Fruit fly (Drosophila melanogaster) whole organism, embryonic: ENCODE measurements around the gene CG32344.

ENCODE experiments used
- CG10267 ChIP-seq: fragments of 200-800 bp; sonication (Bioruptor generic); optimal IDR thresholded peaks from 2 replicates; lab custom pipeline; 2018; ENCODE audit warnings: missing biosample characterization, mild to moderate bottlenecking, missing genetic modification characterization, moderate library complexity
- CG10462 ChIP-seq: fragments of 200-800 bp; sonication (Bioruptor generic); optimal IDR thresholded peaks from 2 replicates; lab custom pipeline; 2016; ENCODE audit warnings: missing biosample characterization, missing genetic modification characterization
- CG13123 ChIP-seq: fragments of 200-800 bp; sonication (Bioruptor generic); optimal IDR thresholded peaks from 2 replicates; lab custom pipeline; 2016; ENCODE audit warnings: missing biosample characterization, missing genetic modification characterization
- CG13287 ChIP-seq: fragments of 200-800 bp; sonication (Bioruptor generic); IDR thresholded peaks from 2 replicates; pipeline ENCODE4 v1.3.6; 2022; ENCODE audit warnings: missing biosample characterization, missing genetic modification characterization; ENCODE audit not compliant: partially characterized antibody
- CG13894 ChIP-seq: fragments of 200-800 bp; sonication (Bioruptor generic); optimal IDR thresholded peaks from 3 replicates; lab custom pipeline; 2018; ENCODE audit warnings: missing biosample characterization, mild to moderate bottlenecking, missing genetic modification characterization, moderate library complexity
- CG15601 ChIP-seq: fragments of 200-800 bp; sonication (Bioruptor generic); optimal IDR thresholded peaks from 3 replicates; lab custom pipeline; 2019; ENCODE audit warnings: missing biosample characterization, mild to moderate bottlenecking, missing genetic modification characterization, moderate library complexity
- CG16813 ChIP-seq: fragments of 200-800 bp; sonication (Bioruptor generic); IDR thresholded peaks from 3 replicates; pipeline ENCODE4 v1.3.6; 2022; ENCODE audit warnings: missing biosample characterization, missing genetic modification characterization; ENCODE audit not compliant: partially characterized antibody
- CG16863 ChIP-seq: fragments of 200-800 bp; sonication (Bioruptor generic); optimal IDR thresholded peaks from 3 replicates; lab custom pipeline; 2016; ENCODE audit warnings: missing biosample characterization, missing genetic modification characterization
- CG17829 ChIP-seq: fragments of 200-800 bp; optimal IDR thresholded peaks from 2 replicates; lab custom pipeline; 2019; ENCODE audit warnings: missing biosample characterization, mild to moderate bottlenecking, missing genetic modification characterization, moderate library complexity
- CG2116 ChIP-seq: fragments of 200-800 bp; sonication (Bioruptor generic); optimal IDR thresholded peaks from 3 replicates; lab custom pipeline; 2018; ENCODE audit warnings: missing biosample characterization, mild to moderate bottlenecking, missing genetic modification characterization
- CG2712 ChIP-seq: fragments of 200-800 bp; optimal IDR thresholded peaks from 3 replicates; lab custom pipeline; 2019; ENCODE audit warnings: missing biosample characterization, mild to moderate bottlenecking, missing genetic modification characterization, moderate library complexity
- CG30431 ChIP-seq: fragments of 200-800 bp; sonication (Bioruptor generic); optimal IDR thresholded peaks from 2 replicates; lab custom pipeline; 2017; ENCODE audit warnings: missing biosample characterization, missing genetic modification characterization
- CG34224 ChIP-seq: fragments of 200-800 bp; sonication (Bioruptor generic); IDR thresholded peaks from 3 replicates; pipeline ENCODE4 v1.3.6; 2022; ENCODE audit warnings: missing biosample characterization, missing genetic modification characterization; ENCODE audit not compliant: partially characterized antibody
- Dad ChIP-seq: fragments of 200-800 bp; sonication (Bioruptor generic); optimal IDR thresholded peaks from 3 replicates; lab custom pipeline; 2016; ENCODE audit warnings: missing biosample characterization, missing genetic modification characterization
- Dip3 ChIP-seq: fragments of 200-800 bp; sonication (Bioruptor generic); optimal IDR thresholded peaks from 3 replicates; lab custom pipeline; 2016; ENCODE audit warnings: missing biosample characterization, missing genetic modification characterization
- Dll ChIP-seq: fragments of 200-800 bp; sonication (Bioruptor generic); IDR thresholded peaks from 4 replicates; pipeline ENCODE4 v1.3.6; 2022; ENCODE audit warnings: missing biosample characterization, missing genetic modification characterization; ENCODE audit not compliant: partially characterized antibody
- Doc3 ChIP-seq: fragments of 200-800 bp; sonication (Bioruptor generic); IDR thresholded peaks from 3 replicates; pipeline ENCODE4 v1.3.6; 2022; ENCODE audit warnings: missing biosample characterization, missing genetic modification characterization; ENCODE audit not compliant: partially characterized antibody
- Dp ChIP-seq: fragments of 200-800 bp; sonication (Bioruptor generic); optimal IDR thresholded peaks from 2 replicates; lab custom pipeline; 2018; ENCODE audit warnings: missing biosample characterization, mild to moderate bottlenecking, missing genetic modification characterization, moderate library complexity
- Dref ChIP-seq: fragments of 200-800 bp; sonication (Bioruptor generic); IDR thresholded peaks from 2 replicates; pipeline ENCODE4 v1.3.6; 2022; ENCODE audit warnings: missing biosample characterization, missing genetic modification characterization
- E2f2 ChIP-seq: fragments of 200-800 bp; sonication (Bioruptor generic); IDR thresholded peaks from 2 replicates; pipeline ENCODE4 v1.3.6; 2022; ENCODE audit warnings: missing biosample characterization, missing genetic modification characterization
- Ets97D ChIP-seq: fragments of 200-800 bp; sonication (Bioruptor generic); optimal IDR thresholded peaks from 3 replicates; lab custom pipeline; 2016; ENCODE audit warnings: missing biosample characterization, missing genetic modification characterization
- HLH4C ChIP-seq: fragments of 200-800 bp; sonication (Bioruptor generic); IDR thresholded peaks from 3 replicates; pipeline ENCODE4 v1.3.6; 2022; ENCODE audit warnings: missing biosample characterization, missing genetic modification characterization; ENCODE audit not compliant: partially characterized antibody
- Lhr ChIP-seq: fragments of 200-800 bp; sonication (Bioruptor generic); optimal IDR thresholded peaks from 3 replicates; lab custom pipeline; 2017; ENCODE audit warnings: mild to moderate bottlenecking, missing biosample characterization, missing genetic modification reagents, missing genetic modification characterization
- Med ChIP-seq: fragments of 200-800 bp; sonication (Bioruptor generic); peaks from one replicate; lab custom pipeline; 2016; ENCODE audit warnings: missing biosample characterization, missing genetic modification characterization, mild to moderate bottlenecking, inconsistent platforms, moderate library complexity
- Opbp ChIP-seq: fragments of 200-800 bp; sonication (Bioruptor generic); IDR thresholded peaks from 3 replicates; pipeline ENCODE4 v1.3.6; 2022; ENCODE audit warnings: missing biosample characterization, missing genetic modification characterization; ENCODE audit not compliant: partially characterized antibody
- Optix ChIP-seq: fragments of 200-800 bp; sonication (Bioruptor generic); IDR thresholded peaks from 3 replicates; pipeline ENCODE4 v1.3.6; 2022; ENCODE audit warnings: missing biosample characterization, missing genetic modification characterization
- Pdp1 ChIP-seq, 2 experiments: fragments of 200-800 bp; sonication (Bioruptor generic); optimal IDR thresholded peaks; 3 replicates each; lab custom pipeline; 2016; ENCODE audit warnings: missing biosample characterization in 2 of 2, missing genetic modification characterization in 2 of 2, mild to moderate bottlenecking in 1 of 2, moderate library complexity in 1 of 2
- Poxn ChIP-seq: fragments of 200-800 bp; sonication (Bioruptor generic); IDR thresholded peaks from 2 replicates; pipeline ENCODE4 v1.3.6; 2022; ENCODE audit warnings: missing biosample characterization, missing genetic modification characterization
- Scr ChIP-seq: fragments of 200-800 bp; sonication (Bioruptor generic); IDR thresholded peaks from 2 replicates; pipeline ENCODE4 v1.3.6; 2022; ENCODE audit warnings: missing biosample characterization, missing genetic modification characterization; ENCODE audit not compliant: partially characterized antibody
- Sry-δ ChIP-seq: fragments of 200-800 bp; sonication (Bioruptor generic); optimal IDR thresholded peaks from 2 replicates; lab custom pipeline; 2016; ENCODE audit warnings: missing biosample characterization, missing genetic modification characterization
- Stat92E ChIP-seq, 3 experiments: fragments of >200 bp in 2 of 3; fragments of 200-800 bp in 1 of 3; sonication (Bioruptor generic) in 1 of 3; optimal IDR thresholded peaks; 2 replicates each; lab custom pipeline; 2017 to 2019; ENCODE audit warnings: missing biosample characterization in 3 of 3, missing genetic modification characterization in 3 of 3, mild to moderate bottlenecking in 1 of 3, moderate library complexity in 1 of 3
- YL-1 ChIP-seq: fragments of 200-800 bp; sonication (Bioruptor generic); optimal IDR thresholded peaks from 3 replicates; lab custom pipeline; 2017; ENCODE audit warnings: missing biosample characterization, mild to moderate bottlenecking, missing genetic modification characterization
- ac ChIP-seq: fragments of 200-800 bp; sonication (Bioruptor generic); optimal IDR thresholded peaks from 3 replicates; lab custom pipeline; 2017; ENCODE audit warnings: missing biosample characterization, mild to moderate bottlenecking, missing genetic modification characterization
- amos ChIP-seq: fragments of 200-800 bp; sonication (Bioruptor generic); IDR thresholded peaks from 2 replicates; pipeline ENCODE4 v1.3.6; 2022; ENCODE audit warnings: missing biosample characterization, missing genetic modification characterization; ENCODE audit not compliant: partially characterized antibody
- btn ChIP-seq: fragments of 200-800 bp; sonication (Bioruptor generic); optimal IDR thresholded peaks from 2 replicates; lab custom pipeline; 2016; ENCODE audit warnings: missing biosample characterization, missing genetic modification characterization
- eyg ChIP-seq: fragments of 200-800 bp; sonication (Bioruptor generic); optimal IDR thresholded peaks from 3 replicates; lab custom pipeline; 2016; ENCODE audit warnings: missing biosample characterization, missing genetic modification characterization
- her ChIP-seq: fragments of 200-800 bp; sonication (Bioruptor generic); optimal IDR thresholded peaks from 2 replicates; lab custom pipeline; 2016; ENCODE audit warnings: missing biosample characterization, missing genetic modification characterization
- kni ChIP-seq: fragments of 200-800 bp; sonication (Bioruptor generic); optimal IDR thresholded peaks from 3 replicates; lab custom pipeline; 2017; ENCODE audit warnings: mild to moderate bottlenecking, missing biosample characterization, missing genetic modification reagents, missing genetic modification characterization
- knrl ChIP-seq: fragments of 200-800 bp; sonication (Bioruptor generic); IDR thresholded peaks from 3 replicates; pipeline ENCODE4 v1.3.6; 2022; ENCODE audit warnings: missing biosample characterization, missing genetic modification characterization; ENCODE audit not compliant: partially characterized antibody
- lola ChIP-seq, 3 experiments: fragments of >200 bp in 2 of 3; fragments of 200-800 bp in 1 of 3; sonication (Bioruptor generic) in 1 of 3; optimal IDR thresholded peaks; 2 replicates each; lab custom pipeline; 2017 to 2019; ENCODE audit warnings: missing biosample characterization in 3 of 3, missing genetic modification characterization in 3 of 3, mild to moderate bottlenecking in 1 of 3, moderate library complexity in 1 of 3
- luna ChIP-seq: fragments of 200-800 bp; sonication (Bioruptor generic); optimal IDR thresholded peaks from 2 replicates; lab custom pipeline; 2016; ENCODE audit warnings: missing biosample characterization, missing genetic modification characterization
- pfk ChIP-seq: fragments of 200-800 bp; sonication (Bioruptor generic); optimal IDR thresholded peaks from 2 replicates; lab custom pipeline; 2018; ENCODE audit warnings: missing biosample characterization, mild to moderate bottlenecking, missing genetic modification characterization, moderate library complexity
- schlank ChIP-seq: fragments of 200-800 bp; sonication (Bioruptor generic); optimal IDR thresholded peaks from 2 replicates; lab custom pipeline; 2018; ENCODE audit warnings: missing biosample characterization, mild to moderate bottlenecking, missing genetic modification characterization
- sna ChIP-seq: fragments of 200-800 bp; sonication (Bioruptor generic); IDR thresholded peaks from 2 replicates; pipeline ENCODE4 v1.3.6; 2022; ENCODE audit warnings: missing biosample characterization, missing genetic modification characterization; ENCODE audit not compliant: partially characterized antibody
- sr ChIP-seq: fragments of 200-800 bp; sonication (Bioruptor generic); IDR thresholded peaks from 3 replicates; pipeline ENCODE4 v1.3.6; 2022; ENCODE audit warnings: missing biosample characterization, missing genetic modification characterization
- trem ChIP-seq: fragments of 200-800 bp; optimal IDR thresholded peaks from 3 replicates; lab custom pipeline; 2019; ENCODE audit warnings: missing biosample characterization, mild to moderate bottlenecking, missing genetic modification characterization, moderate library complexity
- trh ChIP-seq: fragments of 200-800 bp; sonication (Bioruptor generic); optimal IDR thresholded peaks from 2 replicates; lab custom pipeline; 2016; ENCODE audit warnings: missing biosample characterization, missing genetic modification characterization
- unc-4 ChIP-seq: fragments of 200-800 bp; sonication (Bioruptor generic); IDR thresholded peaks from 2 replicates; pipeline ENCODE4 v1.3.6; 2022; ENCODE audit warnings: missing biosample characterization, missing genetic modification characterization; ENCODE audit not compliant: partially characterized antibody

The CG32344 gene

dm6 chr3L:327833-328232, 3.3 kb upstream of the CG32344 start, which contains the start of the genes Atac3 and Ptpmeg:
Gene Atac3 (minus strand): TSS chr3L:327992.
Gene Ptpmeg (plus strand): TSS chr3L:328097.
- TF ChIP-seq luna (GFP tag; lab: Kevin White, UChicago) (no peak), btn (no peak), CG10267 (tag; lab: Kevin White, UChicago) (peak; percentile 61), unc-4 (GFP tag; lab: Robert Waterston, UW) (peak; percentile 73), trh (no peak), amos (GFP tag; lab: Robert Waterston, UW) (peak; percentile 60), Stat92E (GFP tag; optimal IDR thresholded peaks at IDR 0.05; lab: Kevin White, UChicago) (peak in 1 of 3 experiments; percentile 9), HLH4C (peak; percentile 29; the same call in 1 of the 3 replicates), Ets97D (GFP tag; lab: Kevin White, UChicago) (peak; percentile 50), CG15601 (tag; lab: Kevin White, UChicago) (peak; percentile 10), Optix (GFP tag; lab: Robert Waterston, UW) (no peak), Med (GFP tag; lab: Kevin White, UChicago) (peak; percentile 34), CG16863 (GFP tag; lab: Kevin White, UChicago) (no peak), CG30431 (GFP tag; lab: Kevin White, UChicago) (no peak), eyg (GFP tag; lab: Kevin White, UChicago) (no peak), Doc3 (GFP tag; lab: Robert Waterston, UW) (peak; percentile 62), Dad (no peak), Dip3 (GFP tag; lab: Kevin White, UChicago) (no peak), CG13287 (peak; percentile 68), CG10462 (GFP tag; lab: Kevin White, UChicago) (no peak), kni (GFP tag; lab: Kevin White, UChicago) (no peak), Dll (GFP tag; lab: Robert Waterston, UW) (peak; percentile 75), pfk (GFP tag; lab: Kevin White, UChicago) (no peak), CG2712 (tag; lab: Kevin White, UChicago) (peak; percentile 14), ac (GFP tag; lab: Kevin White, UChicago) (no peak), Scr (peak; percentile 69), E2f2 (GFP tag; lab: Robert Waterston, UW) (peak; percentile 74), CG13894 (peak; percentile 10), Sry-δ (peak; percentile 66), Pdp1 (GFP tag; optimal IDR thresholded peaks at IDR 0.05; lab: Kevin White, UChicago) (peak in 1 of 2 experiments; percentile 23), sna (GFP tag; lab: Robert Waterston, UW) (peak; percentile 46; the same call in 1 of the 2 replicates), knrl (GFP tag; lab: Robert Waterston, UW) (peak; percentile 42; the same call in 1 of the 3 replicates), CG2116 (GFP tag; lab: Kevin White, UChicago) (peak; percentile 70), CG13123 (GFP tag; lab: Kevin White, UChicago) (no peak), Poxn (GFP tag; lab: Robert Waterston, UW) (no peak), CG17829 (tag; lab: Kevin White, UChicago) (peak; percentile 30), Opbp (GFP tag; lab: Robert Waterston, UW) (peak; percentile 19; the same call in 1 of the 3 replicates), Dp (GFP tag; lab: Kevin White, UChicago) (peak; percentile 74), CG34224 (GFP tag; lab: Robert Waterston, UW) (0 out of 3 replicates have a peak, but pooled peaks have one; percentile 40), sr (GFP tag; lab: Robert Waterston, UW) (no peak), lola (GFP tag; optimal IDR thresholded peaks at IDR 0.05; lab: Kevin White, UChicago) (peak in 1 of 3 experiments; percentile 6), YL-1 (GFP tag; lab: Kevin White, UChicago) (peak; percentile 43), schlank (no peak), Dref (GFP tag; lab: Robert Waterston, UW) (peak; percentile 70), trem (peak; percentile 32), Lhr (peak; percentile 58), her (GFP tag; lab: Kevin White, UChicago) (peak; percentile 42), CG16813 (GFP tag; lab: Robert Waterston, UW) (peak; percentile 50; the same call in 2 of the 3 replicates)
